Worm (Caenorhabditis elegans): Measurements from ENCODE around the gene sftd-3.

- no peak for TF ChIP-seq lsy-2 (tag; optimal IDR thresholded peaks at IDR 0.05)
- TF ChIP-seq nhr-76 (tag; optimal IDR thresholded peaks at IDR 0.05) = no peak
- TF ChIP-seq ceh-82 (tag; optimal IDR thresholded peaks at IDR 0.05) = no peak
- no peak for TF ChIP-seq ets-5 (GFP tag; IDR thresholded peaks at IDR 0.05)
- no peak for TF ChIP-seq lir-3 (tag; optimal IDR thresholded peaks at IDR 0.05; ENCODE audit: poor library complexity)
- no peak for TF ChIP-seq ama-1 (optimal IDR thresholded peaks at IDR 0.05)
- TF ChIP-seq nhr-28 (tag; optimal IDR thresholded peaks at IDR 0.05) = no peak
- TF ChIP-seq blmp-1 (tag; optimal IDR thresholded peaks at IDR 0.05) = no peak
- no peak for TF ChIP-seq nhr-11 (tag; optimal IDR thresholded peaks at IDR 0.05)
Observed at ce11 chrII:8923187-8923586, 40.8 kb downstream of the sftd-3 start.

All from whole organism, L1 larva.